Fruit fly (Drosophila melanogaster) whole organism, wandering third instar larva: ENCODE data around the gene tho2.

Source experiments
- Abd-B ChIP-seq: fragments of >200 bp; optimal IDR thresholded peaks from 2 replicates; lab custom pipeline; 2017; ENCODE audit warnings: missing biosample characterization, missing genetic modification characterization
- CG32264 ChIP-seq: fragments of 200-800 bp; sonication (Bioruptor generic); optimal IDR thresholded peaks from 2 replicates; lab custom pipeline; 2016; ENCODE audit warnings: missing biosample characterization, missing genetic modification characterization
- CG9705 ChIP-seq: fragments of 200-800 bp; sonication (Bioruptor generic); optimal IDR thresholded peaks from 2 replicates; lab custom pipeline; 2018; ENCODE audit warnings: missing biosample characterization, mild to moderate bottlenecking, missing genetic modification characterization
- CrebA ChIP-seq: fragments of 200-800 bp; sonication (Bioruptor generic); optimal IDR thresholded peaks from 2 replicates; lab custom pipeline; 2016; ENCODE audit warnings: missing biosample characterization, mild to moderate bottlenecking, missing genetic modification characterization, borderline replicate concordance
- Dfd ChIP-seq: fragments of >200 bp; optimal IDR thresholded peaks from 2 replicates; lab custom pipeline; 2017; ENCODE audit warnings: missing biosample characterization, missing genetic modification characterization
- Dif ChIP-seq: fragments of 200-275, 200-300 bp; sonication (Bioruptor generic); optimal IDR thresholded peaks from 2 replicates; lab custom pipeline; 2018; ENCODE audit warnings: missing biosample characterization, missing genetic modification characterization; ENCODE audit not compliant: partially characterized antibody
- GATAd ChIP-seq: sonication (Bioruptor generic); optimal IDR thresholded peaks from 2 replicates; lab custom pipeline; 2016; ENCODE audit warnings: missing biosample characterization, missing genetic modification characterization
- HLH106 ChIP-seq: fragments of 200-800 bp; optimal IDR thresholded peaks from 3 replicates; lab custom pipeline; 2019; ENCODE audit warnings: missing biosample characterization, mild to moderate bottlenecking, missing genetic modification characterization, moderate library complexity
- Hnf4 ChIP-seq: fragments of 200-800 bp; sonication (Bioruptor generic); optimal IDR thresholded peaks from 2 replicates; lab custom pipeline; 2016; ENCODE audit warnings: missing biosample characterization, mild to moderate bottlenecking, missing genetic modification characterization
- Hr78 ChIP-seq: fragments of >200 bp; optimal IDR thresholded peaks from 2 replicates; lab custom pipeline; 2017; ENCODE audit warnings: missing biosample characterization, missing genetic modification characterization
- Hr83 ChIP-seq: fragments of 200-300 bp; sonication (Bioruptor generic); optimal IDR thresholded peaks from 2 replicates; lab custom pipeline; 2016; ENCODE audit warnings: missing biosample characterization, mild to moderate bottlenecking, missing genetic modification characterization, moderate library complexity; ENCODE audit not compliant: poor library complexity, severe bottlenecking
- Jra ChIP-seq: sonication (Bioruptor generic); optimal IDR thresholded peaks from 2 replicates; lab custom pipeline; 2016; ENCODE audit warnings: missing biosample characterization, missing genetic modification characterization
- Mio ChIP-seq: sonication (Bioruptor generic); optimal IDR thresholded peaks from 2 replicates; lab custom pipeline; 2016; ENCODE audit warnings: missing biosample characterization, missing genetic modification characterization
- Myc ChIP-seq: fragments of >200 bp; optimal IDR thresholded peaks from 2 replicates; lab custom pipeline; 2017
- N ChIP-seq: fragments of >200 bp; optimal IDR thresholded peaks from 2 replicates; lab custom pipeline; 2018; ENCODE audit warnings: missing biosample characterization, missing external identifiers, missing genetic modification characterization
- OdsH ChIP-seq: fragments of 200-800 bp; sonication (Bioruptor generic); optimal IDR thresholded peaks from 2 replicates; lab custom pipeline; 2016; ENCODE audit warnings: missing biosample characterization, mild to moderate bottlenecking, missing genetic modification characterization
- Rel ChIP-seq, 2 experiments: fragments of 200-800 bp; sonication (Bioruptor generic) in 1 of 2; optimal IDR thresholded peaks; 2 replicates in 1 of 2; 3 replicates in 1 of 2; lab custom pipeline; 2016 to 2019; ENCODE audit warnings: mild to moderate bottlenecking in 2 of 2, missing biosample characterization in 2 of 2, missing genetic modification characterization in 2 of 2, moderate library complexity in 1 of 2
- Sp1 ChIP-seq: fragments of 200-800 bp; sonication (Bioruptor generic); optimal IDR thresholded peaks from 3 replicates; lab custom pipeline; 2019; ENCODE audit warnings: missing biosample characterization, mild to moderate bottlenecking, missing genetic modification characterization, moderate library complexity
- Vsx2 ChIP-seq: fragments of 200-300, 225-300 bp; sonication (Bioruptor generic); optimal IDR thresholded peaks from 2 replicates; lab custom pipeline; 2018; ENCODE audit warnings: missing biosample characterization, missing genetic modification characterization; ENCODE audit not compliant: partially characterized antibody
- br ChIP-seq: fragments of 200-800 bp; sonication (Bioruptor generic); optimal IDR thresholded peaks from 2 replicates; lab custom pipeline; 2016; ENCODE audit warnings: missing biosample characterization, missing genetic modification characterization
- brk ChIP-seq: fragments of 200-800 bp; sonication (Bioruptor generic); optimal IDR thresholded peaks from 2 replicates; lab custom pipeline; 2016; ENCODE audit warnings: missing biosample characterization, mild to moderate bottlenecking, missing genetic modification characterization
- dl ChIP-seq, 2 experiments: fragments of 175-275, 200-275 bp in 1 of 2; fragments of 200-275 bp in 1 of 2; sonication (Bioruptor generic); optimal IDR thresholded peaks; lab custom pipeline; 2018; ENCODE audit warnings: mild to moderate bottlenecking in 2 of 2, missing biosample characterization in 2 of 2, missing genetic modification characterization in 2 of 2, moderate library complexity in 2 of 2; ENCODE audit not compliant: partially characterized antibody in 2 of 2, insufficient read depth in 1 of 2
- dmrt93B ChIP-seq: fragments of 200-800 bp; sonication (Bioruptor generic); optimal IDR thresholded peaks from 2 replicates; lab custom pipeline; 2018; ENCODE audit warnings: missing biosample characterization, mild to moderate bottlenecking, missing genetic modification characterization
- dsf ChIP-seq: sonication (Bioruptor generic); optimal IDR thresholded peaks from 2 replicates; lab custom pipeline; 2016; ENCODE audit warnings: missing biosample characterization, missing genetic modification characterization, borderline replicate concordance
- ey ChIP-seq: fragments of 200-800 bp; sonication (Bioruptor generic); optimal IDR thresholded peaks from 2 replicates; lab custom pipeline; 2016; ENCODE audit warnings: missing biosample characterization, missing genetic modification characterization
- foxo ChIP-seq, 2 experiments: fragments of 200-800 bp; sonication (Bioruptor generic); optimal IDR thresholded peaks; 2 replicates in 1 of 2; 3 replicates in 1 of 2; lab custom pipeline; 2016 to 2017; ENCODE audit warnings: missing biosample characterization in 2 of 2, missing genetic modification characterization in 2 of 2
- fru ChIP-seq: fragments of 200-800 bp; sonication (Bioruptor generic); optimal IDR thresholded peaks from 3 replicates; lab custom pipeline; 2016; ENCODE audit warnings: missing biosample characterization, mild to moderate bottlenecking, missing genetic modification characterization
- h ChIP-seq: fragments of 200-800 bp; sonication (Bioruptor generic); optimal IDR thresholded peaks from 3 replicates; lab custom pipeline; 2016; ENCODE audit warnings: missing biosample characterization, mild to moderate bottlenecking, missing genetic modification characterization
- jim ChIP-seq: fragments of 175-275, 200-325 bp; sonication (Bioruptor generic); optimal IDR thresholded peaks from 2 replicates; lab custom pipeline; 2016; ENCODE audit warnings: missing biosample characterization, mild to moderate bottlenecking, missing genetic modification characterization
- lola ChIP-seq: fragments of >200 bp; optimal IDR thresholded peaks from 2 replicates; lab custom pipeline; 2017; ENCODE audit warnings: missing biosample characterization, missing genetic modification characterization
- pan ChIP-seq: fragments of >200 bp; optimal IDR thresholded peaks from 2 replicates; lab custom pipeline; 2017
- psq ChIP-seq: fragments of 200-800 bp; sonication (Bioruptor generic); optimal IDR thresholded peaks from 3 replicates; lab custom pipeline; 2017; ENCODE audit warnings: missing biosample characterization, mild to moderate bottlenecking, missing genetic modification characterization, moderate library complexity
- rgr ChIP-seq: fragments of 200-800 bp; sonication (Bioruptor generic); optimal IDR thresholded peaks from 3 replicates; lab custom pipeline; 2016; ENCODE audit warnings: missing biosample characterization, mild to moderate bottlenecking, missing genetic modification characterization
- sage ChIP-seq: fragments of 200-800 bp; sonication (Bioruptor generic); optimal IDR thresholded peaks from 2 replicates; lab custom pipeline; 2016; ENCODE audit warnings: missing biosample characterization, mild to moderate bottlenecking, missing genetic modification characterization
- sv ChIP-seq: fragments of 200-800 bp; sonication (Bioruptor generic); optimal IDR thresholded peaks from 3 replicates; lab custom pipeline; 2016; ENCODE audit warnings: missing biosample characterization, missing genetic modification characterization
- tai ChIP-seq: sonication (Bioruptor generic); optimal IDR thresholded peaks from 2 replicates; lab custom pipeline; 2016; ENCODE audit warnings: missing biosample characterization, missing genetic modification characterization
- usp ChIP-seq: fragments of >200 bp; optimal IDR thresholded peaks from 2 replicates; lab custom pipeline; 2017; ENCODE audit warnings: missing biosample characterization, missing genetic modification characterization
- woc ChIP-seq: sonication (Bioruptor generic); optimal IDR thresholded peaks from 2 replicates; lab custom pipeline; 2016; ENCODE audit warnings: missing biosample characterization, mild to moderate bottlenecking, missing genetic modification characterization

The tho2 gene

dm6 chr2L:2165238-2165577 is 20.2 kb upstream of the tho2 start:
- TF ChIP-seq foxo (GFP tag; optimal IDR thresholded peaks at IDR 0.05; lab: Kevin White, UChicago) (no peak), N (GFP tag; lab: Kevin White, UChicago) (no peak), fru (GFP tag; lab: Kevin White, UChicago) (no peak), tai (GFP tag; lab: Kevin White, UChicago) (no peak), dsf (GFP tag; lab: Kevin White, UChicago) (no peak)
- TF ChIP-seq, all 38 proteins: peak for 0

DNA sequence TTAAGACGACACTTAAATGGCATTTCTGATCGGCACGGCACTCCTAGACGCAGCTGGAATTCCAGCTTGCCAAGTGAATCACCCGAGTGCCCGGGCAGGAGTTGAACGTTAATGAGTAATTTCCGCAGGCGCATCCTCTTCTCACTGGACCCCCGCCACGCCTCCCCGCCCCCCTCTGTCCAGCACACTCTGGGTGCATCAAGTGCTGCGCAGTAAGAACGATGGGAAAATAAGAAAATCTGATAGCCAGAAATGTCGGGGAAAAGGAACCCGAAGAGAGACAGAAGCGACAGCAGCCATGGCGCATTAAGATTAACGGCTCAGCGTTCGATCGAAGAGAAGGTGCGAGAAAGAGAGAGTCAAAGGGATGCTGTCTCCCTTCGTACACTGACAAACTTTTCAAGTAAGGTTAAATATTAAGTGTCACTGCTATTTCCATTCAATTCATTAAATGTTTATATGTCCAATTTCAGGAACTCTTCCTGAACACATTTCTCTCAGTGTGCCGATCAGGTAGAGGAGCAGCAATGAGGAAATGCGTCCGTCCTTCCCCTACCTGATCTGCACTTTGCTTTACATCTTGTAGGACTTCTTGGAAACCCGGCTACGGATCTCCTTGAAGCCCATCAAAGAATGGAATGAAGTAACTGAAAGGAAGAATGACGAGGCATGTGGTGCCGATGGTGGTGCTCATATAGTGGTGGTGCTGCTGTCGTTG is 19.7 kb upstream of the tho2 start:
- TF ChIP-seq Mio (GFP tag; lab: Kevin White, UChicago) (peak; percentile 38), fru (GFP tag; lab: Kevin White, UChicago) (peak; percentile 97), HLH106 (tag; lab: Kevin White, UChicago) (peak; percentile 94), GATAd (GFP tag; lab: Kevin White, UChicago) (no peak), brk (GFP tag; lab: Kevin White, UChicago) (peak; percentile 89), Vsx2 (no peak), Dfd (GFP tag; lab: Kevin White, UChicago) (peak; percentile 57), Jra (GFP tag; lab: Kevin White, UChicago) (peak; percentile 74), h (GFP tag; lab: Kevin White, UChicago) (peak; percentile 97), dl (GFP tag; optimal IDR thresholded peaks at IDR 0.05; lab: Kevin White, UChicago; ENCODE audit: insufficient read depth in 1 of 2, partially characterized antibody in 2 of 2) (no peak), Dif (GFP tag; lab: Kevin White, UChicago) (no peak), OdsH (GFP tag; lab: Kevin White, UChicago) (peak; percentile 90), Myc (lab: Kevin White, UChicago) (no peak), br (GFP tag; lab: Kevin White, UChicago) (peak; percentile 92), tai (GFP tag; lab: Kevin White, UChicago) (peak; percentile 88), foxo (GFP tag; optimal IDR thresholded peaks at IDR 0.05; lab: Kevin White, UChicago) (peak; percentile 71 to 97), N (GFP tag; lab: Kevin White, UChicago) (no peak), psq (GFP tag; lab: Kevin White, UChicago) (peak; percentile 98), woc (GFP tag; lab: Kevin White, UChicago) (peak; percentile 97), sage (GFP tag; lab: Kevin White, UChicago) (peak; percentile 85), CG32264 (GFP tag; lab: Kevin White, UChicago) (peak; percentile 88), usp (no peak), Hr83 (GFP tag; lab: Kevin White, UChicago) (peak; percentile 41), pan (no peak), Hnf4 (GFP tag; lab: Kevin White, UChicago) (peak; percentile 94), Hr78 (GFP tag; lab: Kevin White, UChicago) (no peak), Sp1 (peak; percentile 90), Abd-B (GFP tag; lab: Kevin White, UChicago) (no peak), ey (GFP tag; lab: Kevin White, UChicago) (peak; percentile 96), Rel (GFP tag; optimal IDR thresholded peaks at IDR 0.05; lab: Kevin White, UChicago) (peak; percentile 92), Rel (tag; optimal IDR thresholded peaks at IDR 0.05; lab: Kevin White, UChicago) (peak; percentile 63), CG9705 (peak; percentile 87), sv (GFP tag; lab: Kevin White, UChicago) (peak; percentile 54), dsf (GFP tag; lab: Kevin White, UChicago) (peak; percentile 15), CrebA (GFP tag; lab: Kevin White, UChicago) (peak; percentile 68), lola (GFP tag; lab: Kevin White, UChicago) (no peak), rgr (GFP tag; lab: Kevin White, UChicago) (peak; percentile 95), jim (GFP tag; lab: Kevin White, UChicago) (no peak), dmrt93B (GFP tag; lab: Kevin White, UChicago) (peak; percentile 84)
